Worm (Caenorhabditis elegans) whole organism, L4 larva: ENCODE measurements around the gene F40F9.10.
A peak's percentile ranks its signal among the peaks of the same experiment; 100 is the strongest.

Experiments used
- F10B5.3 ChIP-seq: sonication (generic microtip); optimal IDR thresholded peaks from 2 replicates; lab custom pipeline; 2016; ENCODE audit warnings: mild to moderate bottlenecking, missing genetic modification characterization, missing compliant biosample characterization
- F44E2.7 ChIP-seq: fragments of 200-800 bp; sonication (Bioruptor generic); IDR thresholded peaks from 2 replicates; pipeline ENCODE4 v2.1.2; 2022; ENCODE audit warnings: missing genetic modification characterization, missing compliant biosample characterization
- T20F7.1 ChIP-seq: fragments of 200-800 bp; sonication (Bioruptor generic); optimal IDR thresholded peaks from 2 replicates; lab custom pipeline; 2018; ENCODE audit warnings: mild to moderate bottlenecking, missing genetic modification characterization, missing compliant biosample characterization
- T26A8.4 ChIP-seq: fragments of 200-800 bp; sonication (Bioruptor generic); IDR thresholded peaks from 2 replicates; pipeline ENCODE4 v1.3.6; 2022; ENCODE audit warnings: missing genetic modification characterization, missing compliant biosample characterization
- Y5F2A.4 ChIP-seq: fragments of 200-800 bp; sonication (Bioruptor generic); optimal IDR thresholded peaks from 2 replicates; lab custom pipeline; 2018; ENCODE audit warnings: mild to moderate bottlenecking, missing genetic modification characterization, missing compliant biosample characterization
- Y75B8A.6 ChIP-seq: fragments of 200-800 bp; sonication (Bioruptor generic); IDR thresholded peaks from 2 replicates; pipeline ENCODE4 v1.3.6; 2022; ENCODE audit warnings: missing genetic modification reagents, missing genetic modification characterization, missing compliant biosample characterization
- aha-1 ChIP-seq: fragments of 150-350 bp; peaks from one replicate; lab custom pipeline; 2014; ENCODE audit warnings: missing biosample characterization, missing genetic modification characterization
- attf-4 ChIP-seq: sonication (generic microtip); optimal IDR thresholded peaks from 3 replicates; lab custom pipeline; 2017; ENCODE audit warnings: missing biosample characterization, missing genetic modification characterization
- ceh-20 ChIP-seq: fragments of 200-800 bp; sonication (Bioruptor generic); IDR thresholded peaks from 2 replicates; pipeline ENCODE4 v1.3.6; 2022; ENCODE audit warnings: missing genetic modification reagents, missing genetic modification characterization, missing compliant biosample characterization
- ceh-28 ChIP-seq: fragments of 150-350 bp; optimal IDR thresholded peaks from 2 replicates; lab custom pipeline; 2014; ENCODE audit warnings: missing biosample characterization, missing genetic modification reagents, missing genetic modification characterization
- ceh-62 ChIP-seq: sonication (generic microtip); optimal IDR thresholded peaks from 2 replicates; lab custom pipeline; 2017; ENCODE audit warnings: missing biosample characterization, missing genetic modification characterization
- ces-1 ChIP-seq: fragments of 150-350 bp; sonication (generic microtip); optimal IDR thresholded peaks from 4 replicates; lab custom pipeline; 2014; ENCODE audit warnings: missing biosample characterization, missing genetic modification reagents, missing genetic modification characterization
- ctbp-1 ChIP-seq: fragments of 200-800 bp; sonication (Bioruptor generic); IDR thresholded peaks from 2 replicates; pipeline ENCODE4 v1.3.6; 2022; ENCODE audit warnings: missing genetic modification reagents, missing genetic modification characterization, missing compliant biosample characterization
- daf-16 ChIP-seq, 3 experiments: sonication (generic microtip); optimal IDR thresholded peaks; 2 replicates each; lab custom pipeline; 2016 to 2017; ENCODE audit warnings: missing genetic modification characterization in 3 of 3, missing genetic modification reagents in 3 of 3, mild to moderate bottlenecking in 2 of 3, missing compliant biosample characterization in 2 of 3, missing biosample characterization in 1 of 3, moderate library complexity in 1 of 3
- daf-8 ChIP-seq: fragments of 200-800 bp; sonication (Bioruptor generic); IDR thresholded peaks from 2 replicates; pipeline ENCODE4 v1.3.6; 2022; ENCODE audit warnings: missing genetic modification characterization, missing compliant biosample characterization
- dmd-8 ChIP-seq: fragments of 200-800 bp; sonication (Bioruptor generic); IDR thresholded peaks from 2 replicates; pipeline ENCODE4 v1.3.6; 2022; ENCODE audit warnings: missing genetic modification characterization, missing compliant biosample characterization
- dpl-1 ChIP-seq: fragments of 150-350 bp; optimal IDR thresholded peaks from 2 replicates; lab custom pipeline; 2014; ENCODE audit warnings: missing biosample characterization, missing genetic modification reagents, missing genetic modification characterization
- fkh-10 ChIP-seq: fragments of 150-350 bp; optimal IDR thresholded peaks from 2 replicates; lab custom pipeline; 2014; ENCODE audit warnings: missing biosample characterization, missing genetic modification reagents, missing genetic modification characterization
- hif-1 ChIP-seq, 2 experiments: sonication (generic microtip); optimal IDR thresholded peaks; 2 replicates each; lab custom pipeline; 2016 to 2017; ENCODE audit warnings: missing compliant biosample characterization in 2 of 2, missing genetic modification characterization in 2 of 2, missing genetic modification reagents in 2 of 2, missing genotype in 2 of 2, mild to moderate bottlenecking in 1 of 2
- hmg-1.1 ChIP-seq: fragments of 200-800 bp; sonication (Bioruptor generic); IDR thresholded peaks from 2 replicates; pipeline ENCODE4 v1.3.6; 2022; ENCODE audit warnings: missing genetic modification reagents, missing genetic modification characterization, missing compliant biosample characterization
- lin-39 ChIP-seq: fragments of 150-350 bp; optimal IDR thresholded peaks from 2 replicates; lab custom pipeline; 2014; ENCODE audit warnings: missing biosample characterization, missing genetic modification reagents, missing genetic modification characterization
- madf-5 ChIP-seq, 2 experiments: fragments of 200-800 bp; sonication (Bioruptor generic); IDR thresholded peaks; 2 replicates each; pipeline ENCODE4 v1.3.6; 2022; ENCODE audit warnings: missing compliant biosample characterization in 2 of 2, missing genetic modification characterization in 2 of 2
- madf-9 ChIP-seq: fragments of 200-800 bp; sonication (Bioruptor generic); conservative IDR thresholded peaks from 2 replicates; pipeline ENCODE4 v1.3.6; 2022; ENCODE audit warnings: missing genetic modification reagents, missing genetic modification characterization, missing compliant biosample characterization
- mxl-3 ChIP-seq: fragments of 200-800 bp; sonication (Bioruptor generic); optimal IDR thresholded peaks from 2 replicates; lab custom pipeline; 2018; ENCODE audit warnings: mild to moderate bottlenecking, missing genetic modification characterization, missing compliant biosample characterization
- nhr-10 ChIP-seq: fragments of 150-350 bp; optimal IDR thresholded peaks from 2 replicates; lab custom pipeline; 2014; ENCODE audit warnings: missing biosample characterization, missing genetic modification characterization
- nhr-237 ChIP-seq: sonication (generic microtip); optimal IDR thresholded peaks from 2 replicates; lab custom pipeline; 2017; ENCODE audit warnings: missing biosample characterization, missing genetic modification characterization
- nhr-25 ChIP-seq: sonication (generic microtip); optimal IDR thresholded peaks from 2 replicates; lab custom pipeline; 2017; ENCODE audit warnings: missing genetic modification characterization, mild to moderate bottlenecking, missing compliant biosample characterization, antibody characterized with exemption, moderate library complexity, borderline replicate concordance; ENCODE audit not compliant: insufficient read depth
- nhr-76 ChIP-seq: fragments of 150-350 bp; optimal IDR thresholded peaks from 2 replicates; lab custom pipeline; 2014; ENCODE audit warnings: missing biosample characterization, missing genetic modification characterization
- php-3 ChIP-seq: fragments of 200-800 bp; sonication (Bioruptor generic); IDR thresholded peaks from 2 replicates; pipeline ENCODE4 v1.3.6; 2022; ENCODE audit warnings: missing genetic modification reagents, missing genetic modification characterization, missing compliant biosample characterization
- skn-1 ChIP-seq: fragments of 150-350 bp; optimal IDR thresholded peaks from 2 replicates; lab custom pipeline; 2014; ENCODE audit warnings: missing biosample characterization, missing genetic modification characterization
- unc-62 ChIP-seq, 3 experiments: fragments of 150-350 bp in 1 of 3; sonication (generic microtip); optimal IDR thresholded peaks in 2 of 3; peaks in 1 of 3; 1 replicate in 1 of 3; 2 replicates in 2 of 3; lab custom pipeline; 2014 to 2017; ENCODE audit warnings: missing biosample characterization in 3 of 3, missing genetic modification characterization in 3 of 3, missing genetic modification reagents in 3 of 3, missing genotype in 1 of 3
- zfp-3 ChIP-seq: fragments of 200-800 bp; sonication (Bioruptor generic); conservative IDR thresholded peaks from 2 replicates; pipeline ENCODE4 v1.3.6; 2022; ENCODE audit warnings: missing genetic modification reagents, missing genetic modification characterization, missing compliant biosample characterization
- ztf-11 ChIP-seq: fragments of 150-350 bp; optimal IDR thresholded peaks from 2 replicates; lab custom pipeline; 2014; ENCODE audit warnings: missing biosample characterization, missing genetic modification characterization
- ztf-7 ChIP-seq: fragments of 150-350 bp; optimal IDR thresholded peaks from 2 replicates; lab custom pipeline; 2014; ENCODE audit warnings: missing biosample characterization, missing genetic modification characterization

Gene F40F9.10

ce11 chrV:9755725-9756124, 42.3 kb upstream of the F40F9.10 start, which contains the start of gene F58E6.8:
Gene F58E6.8, minus strand, starts transcription at chrV:9755825.
- TF ChIP-seq ztf-11 (no peak), daf-16 (GFP tag; optimal IDR thresholded peaks at IDR 0.05; lab: Kevin White, UChicago) (no peak), daf-16 (tag; optimal IDR thresholded peaks at IDR 0.05; lab: Kevin White, UChicago) (no peak), lin-39 (no peak), php-3 (no peak), aha-1 (tag; lab: Kevin White, UChicago) (no peak), zfp-3 (no peak), ztf-7 (tag; lab: Kevin White, UChicago) (no peak), dmd-8 (GFP tag; lab: Robert Waterston, UW) (no peak)

ce11 chrV:9754459-9754858, 41.0 kb upstream of the F40F9.10 start, which contains the start of gene F58E6.5:
Gene F58E6.5, minus strand, starts transcription at chrV:9754559.
- TF ChIP-seq ceh-62 (tag; lab: Kevin White, UChicago) = no peak
- no peak for TF ChIP-seq nhr-76 (tag; lab: Kevin White, UChicago)
- TF ChIP-seq hif-1 (tag; optimal IDR thresholded peaks at IDR 0.05; lab: Kevin White, UChicago) = no peak
- no peak for TF ChIP-seq Y5F2A.4 (GFP tag; lab: Kevin White, UChicago)
- no peak for TF ChIP-seq ces-1 (GFP tag; lab: Kevin White, UChicago)
- no peak for TF ChIP-seq F44E2.7 (GFP tag; lab: Robert Waterston, UW)
- TF ChIP-seq nhr-10 (tag; lab: Kevin White, UChicago) = no peak
- no peak for TF ChIP-seq madf-5 (GFP tag; IDR thresholded peaks at IDR 0.05; lab: Robert Waterston, UW)
- no peak for TF ChIP-seq nhr-237 (tag; lab: Kevin White, UChicago)
- no peak for TF ChIP-seq Y75B8A.6 (GFP tag; lab: Robert Waterston, UW)
- TF ChIP-seq daf-8 = no peak
- no peak for TF ChIP-seq T26A8.4 (GFP tag; lab: Robert Waterston, UW)
- no peak for TF ChIP-seq dpl-1 (GFP tag; lab: Kevin White, UChicago)
- no peak for TF ChIP-seq ceh-28 (tag; lab: Kevin White, UChicago)
- no peak for TF ChIP-seq lin-39
- no peak for TF ChIP-seq ctbp-1 (GFP tag; lab: Robert Waterston, UW)
- TF ChIP-seq ceh-20 (GFP tag; lab: Robert Waterston, UW) = no peak
- TF ChIP-seq skn-1 (tag; lab: Kevin White, UChicago) = no peak
- TF ChIP-seq F10B5.3 = no peak

ce11 chrV:9753554-9753953, 40.1 kb upstream of the F40F9.10 start:
- TF ChIP-seq dmd-8 (GFP tag; lab: Robert Waterston, UW) (0 out of 2 replicates have a peak, but pooled peaks have one; percentile 53), ceh-20 (GFP tag; lab: Robert Waterston, UW) (no peak), ceh-62 (tag; lab: Kevin White, UChicago) (no peak)

ce11 chrV:9752918-9753317, 39.5 kb upstream of the F40F9.10 start, which contains the start of gene F58E6.6:
Gene F58E6.6, minus strand, starts transcription at chrV:9753018.
- no peak for TF ChIP-seq T20F7.1 (GFP tag; lab: Kevin White, UChicago)
- TF ChIP-seq F10B5.3 = no peak
- TF ChIP-seq attf-4 (tag; lab: Kevin White, UChicago) = no peak
- TF ChIP-seq unc-62 (GFP tag; optimal IDR thresholded peaks at IDR 0.05 in 1 of 2; lab: Kevin White, UChicago) = no peak
- TF ChIP-seq unc-62 (tag; optimal IDR thresholded peaks at IDR 0.05; lab: Kevin White, UChicago) = no peak
- no peak for TF ChIP-seq hmg-1.1 (GFP tag; lab: Robert Waterston, UW)
- TF ChIP-seq mxl-3 (GFP tag; lab: Kevin White, UChicago) = no peak
- no peak for TF ChIP-seq nhr-25 (tag; lab: Kevin White, UChicago)
- TF ChIP-seq fkh-10 = no peak
- TF ChIP-seq madf-5 (GFP tag; IDR thresholded peaks at IDR 0.05; lab: Robert Waterston, UW) = no peak
- no peak for TF ChIP-seq madf-9 (GFP tag; lab: Robert Waterston, UW)
